Worm (Caenorhabditis elegans): ENCODE measurements around the gene dhs-27.

ce11 chrX:3371264-3371663 lies 43.2 kb downstream of the dhs-27 start:
- TF ChIP-seq fos-1 (tag; optimal IDR thresholded peaks at IDR 0.05): no peak
- no peak for TF ChIP-seq nhr-76 (tag; optimal IDR thresholded peaks at IDR 0.05)

All from whole organism, L4 larva.